Worm (Caenorhabditis elegans): ENCODE measurements around the gene col-147.

The col-147 gene

DNA sequence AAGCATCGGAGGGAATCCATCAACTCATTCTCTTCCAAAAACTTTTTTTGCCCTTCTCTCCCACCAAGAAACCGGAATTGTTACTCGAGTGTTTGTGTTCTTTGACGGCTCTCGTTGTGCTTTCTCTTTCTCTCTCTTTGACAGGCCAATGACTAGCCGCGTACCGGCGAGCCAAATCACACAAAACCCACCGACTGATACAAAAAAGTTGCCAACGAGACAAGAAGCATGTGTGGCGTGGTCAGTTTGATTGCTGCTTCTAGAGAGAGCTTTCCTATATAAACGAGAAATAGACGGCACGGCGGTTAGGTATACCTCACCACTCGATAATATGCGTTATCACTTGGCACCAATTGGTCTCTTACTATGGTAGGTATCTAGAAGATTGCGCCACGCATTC, 17.4 kb downstream of the col-147 start, which contains the start of gene pqn-63:
Gene pqn-63 (plus strand): TSS at position 307 of the 400 bp plus-strand sequence.
- TF ChIP-seq egl-27 (tag; optimal IDR thresholded peaks at IDR 0.05): no peak

DNA sequence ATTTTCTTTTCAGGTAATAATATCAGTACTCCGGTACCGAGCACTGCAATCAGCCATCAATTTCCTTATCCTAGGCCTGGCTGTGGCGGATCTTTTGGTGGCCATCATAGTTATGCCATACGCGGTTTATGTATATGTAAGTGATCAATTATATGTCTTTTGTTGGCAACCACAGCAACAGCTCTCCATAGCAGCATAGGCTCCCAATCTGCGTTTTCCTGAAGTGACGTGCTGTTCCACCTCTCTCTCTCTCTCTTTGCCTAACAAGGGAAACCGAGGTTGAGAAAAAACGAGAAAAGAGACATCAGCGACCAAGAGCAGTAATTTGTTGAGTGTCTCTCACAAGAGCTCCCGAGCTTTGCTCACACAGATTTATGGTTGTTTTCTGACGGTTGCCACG, 23.9 kb downstream of the col-147 start:
- no peak for TF ChIP-seq unc-62 (GFP tag; optimal IDR thresholded peaks at IDR 0.05)
- no peak for TF ChIP-seq mbf-1 (tag; optimal IDR thresholded peaks at IDR 0.05)
- no peak for TF ChIP-seq lsy-2 (tag; optimal IDR thresholded peaks at IDR 0.05)
- no peak for TF ChIP-seq ztf-4 (tag; optimal IDR thresholded peaks at IDR 0.05)
- no peak for TF ChIP-seq C34F6.9 (tag; optimal IDR thresholded peaks at IDR 0.05)
- TF ChIP-seq fos-1 (tag; optimal IDR thresholded peaks at IDR 0.05): no peak
- no peak for TF ChIP-seq ztf-1 (GFP tag; conservative IDR thresholded peaks at IDR 0.05)
- TF ChIP-seq nhr-12 (tag; optimal IDR thresholded peaks at IDR 0.05): no peak
- TF ChIP-seq blmp-1 (tag; optimal IDR thresholded peaks at IDR 0.05; ENCODE audit: insufficient read depth): no peak

DNA sequence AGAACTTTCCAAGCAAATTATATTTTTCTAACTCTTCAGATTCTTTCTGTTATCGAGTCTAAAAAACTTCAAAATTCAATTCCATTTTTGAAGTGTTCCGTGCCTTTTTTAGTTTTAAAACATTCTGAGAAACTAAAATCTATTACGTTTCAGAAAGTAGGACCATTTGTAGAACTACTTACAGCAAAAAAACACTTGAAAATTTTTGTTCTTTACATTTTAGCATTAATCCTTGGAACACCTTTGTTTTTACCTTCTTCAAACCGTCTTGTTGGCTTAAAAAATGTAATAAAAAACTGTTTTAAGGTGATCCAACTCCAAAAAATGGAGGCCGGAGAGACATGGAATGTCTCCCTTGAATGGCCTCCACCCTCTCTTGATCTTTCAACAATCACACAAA, 24.9 kb downstream of the col-147 start, which contains the start of gene dop-2:
Gene dop-2 (plus strand): TSS at position 301 of the 400 bp plus-strand sequence.
- TF ChIP-seq lin-13 (GFP tag; optimal IDR thresholded peaks at IDR 0.05) (no peak), sem-4 (tag; optimal IDR thresholded peaks at IDR 0.05) (no peak), nhr-6 (tag; optimal IDR thresholded peaks at IDR 0.05) (no peak), lin-11 (tag; optimal IDR thresholded peaks at IDR 0.05) (no peak), fos-1 (tag; optimal IDR thresholded peaks at IDR 0.05) (no peak), ztf-4 (tag; optimal IDR thresholded peaks at IDR 0.05) (no peak), blmp-1 (tag; optimal IDR thresholded peaks at IDR 0.05; ENCODE audit: insufficient read depth) (no peak), nhr-129 (tag; optimal IDR thresholded peaks at IDR 0.05) (no peak), unc-55 (GFP tag; optimal IDR thresholded peaks at IDR 0.05) (no peak), ama-1 (optimal IDR thresholded peaks at IDR 0.05) (no peak), elt-3 (tag; optimal IDR thresholded peaks at IDR 0.05) (no peak), alr-1 (tag; optimal IDR thresholded peaks at IDR 0.05) (no peak), nhr-12 (tag; optimal IDR thresholded peaks at IDR 0.05) (no peak), lin-39 (tag; optimal IDR thresholded peaks at IDR 0.05) (no peak), nhr-11 (tag; optimal IDR thresholded peaks at IDR 0.05) (no peak), mbf-1 (tag; optimal IDR thresholded peaks at IDR 0.05) (no peak), unc-62 (GFP tag; optimal IDR thresholded peaks at IDR 0.05) (no peak)

DNA sequence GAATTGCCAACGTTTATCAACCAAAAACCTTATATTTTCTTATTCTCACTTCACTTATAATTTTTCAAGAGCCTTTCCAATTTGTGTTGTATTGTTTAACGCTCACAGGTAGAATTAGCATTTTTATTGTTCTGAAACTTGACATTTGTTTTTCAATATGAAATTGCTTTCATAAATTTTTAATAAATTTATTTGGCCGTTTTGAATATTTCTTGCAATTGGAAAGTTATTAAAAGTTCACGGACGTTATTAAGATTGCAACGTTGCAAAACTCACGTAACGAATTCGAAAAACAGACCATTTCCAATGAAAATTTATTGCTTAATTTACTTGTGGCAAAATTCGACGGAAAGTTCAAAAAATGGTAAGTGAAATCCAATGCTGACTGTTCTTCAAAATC, 42.8 kb downstream of the col-147 start, which contains the start of gene K09G1.2:
Gene K09G1.2 (plus strand): TSS at position 301 of the 400 bp plus-strand sequence.
- TF ChIP-seq Y55F3AM.14 (GFP tag; optimal IDR thresholded peaks at IDR 0.05) (no peak), mbf-1 (tag; optimal IDR thresholded peaks at IDR 0.05) (no peak), lin-11 (tag; optimal IDR thresholded peaks at IDR 0.05) (no peak), mdl-1 (tag; optimal IDR thresholded peaks at IDR 0.05) (no peak), peb-1 (tag; optimal IDR thresholded peaks at IDR 0.05) (no peak), nhr-237 (tag; optimal IDR thresholded peaks at IDR 0.05) (no peak), nhr-6 (tag; optimal IDR thresholded peaks at IDR 0.05) (no peak)

DNA sequence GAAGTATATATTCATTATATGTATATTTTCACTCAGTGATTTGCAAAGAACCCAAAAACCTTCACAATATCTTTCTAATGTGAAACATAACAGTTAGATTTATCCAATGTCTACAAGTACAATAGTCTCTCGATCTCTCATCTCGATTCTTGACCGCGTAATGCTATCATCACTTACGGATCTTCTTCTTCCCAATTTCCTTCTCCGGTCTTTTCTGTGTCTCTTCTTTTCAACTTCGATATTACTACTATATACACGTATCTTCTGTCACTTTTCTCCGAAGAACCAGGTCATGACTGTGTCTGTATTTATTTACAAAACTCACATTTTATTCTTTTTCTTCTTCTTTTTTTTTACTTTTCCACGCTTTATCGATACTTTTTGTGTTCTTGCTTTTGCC, 44.6 kb downstream of the col-147 start:
- peak; percentile 24 for TF ChIP-seq sma-3 (GFP tag; optimal IDR thresholded peaks at IDR 0.05)
- TF ChIP-seq ceh-16 (tag; optimal IDR thresholded peaks at IDR 0.05): no peak
- no peak for TF ChIP-seq gmeb-1 (tag; optimal IDR thresholded peaks at IDR 0.05)
- no peak for TF ChIP-seq blmp-1 (tag; optimal IDR thresholded peaks at IDR 0.05; ENCODE audit: insufficient read depth)
- TF ChIP-seq nhr-21 (tag; optimal IDR thresholded peaks at IDR 0.05): peak; percentile 20
- TF ChIP-seq fos-1 (tag; optimal IDR thresholded peaks at IDR 0.05): peak; percentile 18
- no peak for TF ChIP-seq nhr-11 (tag; optimal IDR thresholded peaks at IDR 0.05)
- TF ChIP-seq sma-9 (GFP tag; optimal IDR thresholded peaks at IDR 0.05): peak; percentile 49
- no peak for TF ChIP-seq sma-9 (tag; optimal IDR thresholded peaks at IDR 0.05)
- TF ChIP-seq snpc-4 (tag; optimal IDR thresholded peaks at IDR 0.05): no peak

DNA sequence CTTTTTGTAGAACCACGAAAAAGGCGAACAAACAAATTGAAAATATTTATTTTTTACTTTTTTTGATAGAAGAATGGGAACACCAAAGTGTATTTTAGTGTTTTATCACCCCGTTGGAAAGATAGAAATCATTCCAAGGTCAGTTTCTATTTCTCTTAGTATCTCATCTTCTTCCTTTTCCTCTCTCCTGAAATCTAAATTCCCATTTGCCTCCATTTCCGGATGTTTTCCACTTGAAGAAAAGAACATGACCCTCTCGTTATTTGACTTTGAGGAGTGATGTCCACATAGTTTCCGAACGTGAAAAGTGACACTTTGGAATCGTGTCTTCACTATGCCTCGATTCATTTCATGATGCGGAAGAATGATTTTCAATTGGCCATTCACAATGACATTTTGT, 45.5 kb downstream of the col-147 start:
- no peak for TF ChIP-seq lin-39 (tag; optimal IDR thresholded peaks at IDR 0.05)
- TF ChIP-seq nhr-25 (tag; optimal IDR thresholded peaks at IDR 0.05): peak; percentile 14

All from whole organism, L2 larva.